Worm (Caenorhabditis elegans) whole organism, L1 larva: ENCODE measurements around the gene ZK1010.5.

Experiments
- dpl-1 ChIP-seq, 3 experiments: fragments of 150-350 bp in 2 of 3; sonication (generic microtip) in 1 of 3; optimal IDR thresholded peaks; 2 replicates each; lab custom pipeline; 2014 to 2017; ENCODE audit warnings: missing biosample characterization in 3 of 3, missing genetic modification characterization in 3 of 3, missing genetic modification reagents in 3 of 3
- elt-2 ChIP-seq: sonication (generic microtip); optimal IDR thresholded peaks from 2 replicates; lab custom pipeline; 2016; ENCODE audit warnings: missing genetic modification characterization, mild to moderate bottlenecking, inconsistent platforms, missing compliant biosample characterization, missing genetic modification reagents
- nhr-12 ChIP-seq: sonication (generic microtip); optimal IDR thresholded peaks from 2 replicates; lab custom pipeline; 2017; ENCODE audit warnings: missing biosample characterization, missing genetic modification characterization
- unc-130 ChIP-seq: fragments of 150-350 bp; optimal IDR thresholded peaks from 2 replicates; lab custom pipeline; 2017; ENCODE audit warnings: missing biosample characterization, missing genetic modification characterization, inconsistent platforms
- ztf-11 ChIP-seq, 2 experiments: sonication (generic microtip); optimal IDR thresholded peaks; 2 replicates each; lab custom pipeline; 2016 to 2017; ENCODE audit warnings: missing genetic modification characterization in 2 of 2, missing biosample characterization in 1 of 2, missing compliant biosample characterization in 1 of 2

DNA sequence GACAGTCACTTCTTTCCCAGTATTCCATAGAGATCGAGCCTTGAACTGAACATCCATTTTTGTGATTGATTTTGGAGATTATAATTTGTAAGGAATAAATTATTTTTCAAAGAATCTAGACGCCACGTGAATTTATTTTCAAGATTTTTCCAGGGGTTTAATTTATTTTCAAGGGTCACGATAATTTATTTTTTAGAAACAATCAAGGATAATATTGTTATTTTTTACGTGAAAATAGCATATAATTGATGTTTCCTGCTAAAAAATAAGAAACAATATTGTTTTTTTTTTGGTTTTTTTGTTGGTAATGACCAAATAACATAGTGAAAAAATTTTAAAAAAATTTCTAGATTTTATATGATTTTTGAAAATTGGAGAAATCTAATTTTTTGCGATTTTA, 42.3 kb upstream of the ZK1010.5 start, which contains the start of gene F14F7.4:
- TF ChIP-seq unc-130: no peak
- no peak for TF ChIP-seq dpl-1 (GFP tag; optimal IDR thresholded peaks at IDR 0.05; lab: Kevin White, UChicago)
- no peak for TF ChIP-seq nhr-12
- TF ChIP-seq ztf-11 (tag; optimal IDR thresholded peaks at IDR 0.05; lab: Kevin White, UChicago): no peak
- no peak for TF ChIP-seq elt-2 (tag; lab: Kevin White, UChicago)
